Fruit fly (Drosophila melanogaster): ENCODE results near the gene SdhBL.
A peak's percentile ranks its signal among the peaks of the same experiment; 100 is the strongest.

Gene SdhBL

DNA sequence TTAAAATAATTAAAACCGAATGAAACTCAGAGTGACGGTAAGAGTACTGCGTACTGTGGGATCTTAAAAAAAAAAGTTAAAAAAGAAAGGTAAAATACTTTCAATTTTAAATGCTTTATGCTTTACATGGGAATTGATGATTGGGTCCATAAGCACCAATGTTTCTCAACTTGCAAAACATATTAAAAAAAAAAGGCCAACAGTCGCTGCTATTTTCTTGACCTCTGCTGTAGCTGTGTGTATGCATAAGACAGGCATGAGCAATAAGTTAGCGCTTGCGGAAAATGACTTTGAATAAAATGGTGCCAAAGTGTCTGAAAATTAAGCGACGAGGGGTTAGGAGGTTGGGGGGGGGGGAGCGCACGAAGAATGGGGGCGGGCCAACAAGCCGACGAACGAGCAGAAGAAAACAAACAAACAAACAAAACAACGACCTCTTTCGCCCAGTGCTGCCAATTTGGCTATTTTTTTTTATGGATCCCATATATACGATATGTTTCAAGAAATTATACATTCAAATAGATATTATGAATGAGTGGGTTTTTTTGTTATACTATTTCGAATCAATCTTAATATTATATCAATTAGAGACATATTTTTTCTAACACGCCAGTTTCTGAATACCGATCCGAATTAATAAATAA, 24.6 kb upstream of the SdhBL start:
- TF ChIP-seq CG30431 (GFP tag; optimal IDR thresholded peaks at IDR 0.05) (peak; percentile 11), CG11093 (GFP tag; IDR thresholded peaks at IDR 0.05) (0 out of 3 replicates have a peak, but pooled peaks have one; percentile 25), CG1602 (GFP tag; optimal IDR thresholded peaks at IDR 0.05) (peak; percentile 26), kah (GFP tag; optimal IDR thresholded peaks at IDR 0.05) (peak; percentile 17), CG10267 (tag; optimal IDR thresholded peaks at IDR 0.05) (peak; percentile 34), sr (GFP tag; IDR thresholded peaks at IDR 0.05) (peak; percentile 64; the same call in 2 of the 3 replicates), CG10147 (GFP tag; optimal IDR thresholded peaks at IDR 0.05) (peak; percentile 22), Optix (GFP tag; IDR thresholded peaks at IDR 0.05) (0 out of 3 replicates have a peak, but pooled peaks have one; percentile 38), phol (tag; optimal IDR thresholded peaks at IDR 0.05) (peak; percentile 53), CG12104 (GFP tag; optimal IDR thresholded peaks at IDR 0.05) (peak; percentile 57), br (optimal IDR thresholded peaks at IDR 0.05) (no peak), nerfin-1 (tag; optimal IDR thresholded peaks at IDR 0.05) (peak; percentile 19), row (GFP tag; IDR thresholded peaks at IDR 0.05) (peak; percentile 65), CG3281 (GFP tag; optimal IDR thresholded peaks at IDR 0.05) (peak; percentile 51), CG13775 (GFP tag; optimal IDR thresholded peaks at IDR 0.05) (peak; percentile 45), CG13287 (GFP tag; IDR thresholded peaks at IDR 0.05; ENCODE audit: partially characterized antibody) (no peak), HLHmδ (GFP tag; optimal IDR thresholded peaks at IDR 0.05) (no peak), NfI (GFP tag; optimal IDR thresholded peaks at IDR 0.05) (no peak), sens (GFP tag) (peak; percentile 93), CG14014 (GFP tag; IDR thresholded peaks at IDR 0.05) (peak; percentile 79), vvl (GFP tag; IDR thresholded peaks at IDR 0.05) (peak; percentile 71), Atf-2 (GFP tag; optimal IDR thresholded peaks at IDR 0.05) (no peak), Camta (GFP tag; optimal IDR thresholded peaks at IDR 0.05) (peak; percentile 42), fu2 (GFP tag; optimal IDR thresholded peaks at IDR 0.05) (no peak), psq (GFP tag; optimal IDR thresholded peaks at IDR 0.05) (no peak), sna (GFP tag; IDR thresholded peaks at IDR 0.05; ENCODE audit: partially characterized antibody) (no peak), CG12299 (tag; optimal IDR thresholded peaks at IDR 0.05) (no peak), CG5180 (GFP tag; optimal IDR thresholded peaks at IDR 0.05) (peak; percentile 21), Lim3 (GFP tag; IDR thresholded peaks at IDR 0.05) (no peak), wor (GFP tag; IDR thresholded peaks at IDR 0.05) (no peak), CG15514 (GFP tag; optimal IDR thresholded peaks at IDR 0.05) (no peak), Lpt (GFP tag; optimal IDR thresholded peaks at IDR 0.05) (no peak), sisA (GFP tag; IDR thresholded peaks at IDR 0.05) (peak; percentile 57), chn (GFP tag; optimal IDR thresholded peaks at IDR 0.05) (no peak), CG11696 (GFP tag; IDR thresholded peaks at IDR 0.05) (peak; percentile 95), HLH3B (GFP tag; IDR thresholded peaks at IDR 0.05) (peak; percentile 54), rib (GFP tag; IDR thresholded peaks at IDR 0.05) (no peak), CG2678 (tag; optimal IDR thresholded peaks at IDR 0.05) (peak; percentile 64), CG9797 (GFP tag; optimal IDR thresholded peaks at IDR 0.05) (no peak), cato (GFP tag; optimal IDR thresholded peaks at IDR 0.05; ENCODE audit: borderline replicate concordance) (no peak), ase (GFP tag; IDR thresholded peaks at IDR 0.05) (peak; percentile 68; the same call in 2 of the 3 replicates), ssp (GFP tag; IDR thresholded peaks at IDR 0.05) (0 out of 2 replicates have a peak, but pooled peaks have one; percentile 28), kay (GFP tag; optimal IDR thresholded peaks at IDR 0.05) (peak; percentile 47), CG14441 (GFP tag; IDR thresholded peaks at IDR 0.05) (peak; percentile 72), slbo (GFP tag; IDR thresholded peaks at IDR 0.05) (peak; percentile 65), trh (GFP tag; optimal IDR thresholded peaks at IDR 0.05) (no peak), Oaz (GFP tag; IDR thresholded peaks at IDR 0.05) (peak; percentile 61), CG4730 (GFP tag; IDR thresholded peaks at IDR 0.05) (no peak; the same call in 1 of the 2 replicates), gem (tag; optimal IDR thresholded peaks at IDR 0.05) (no peak), Mrtf (GFP tag; IDR thresholded peaks at IDR 0.05) (no peak), CG18599 (GFP tag; optimal IDR thresholded peaks at IDR 0.05) (peak; percentile 20)

All from whole organism, embryonic.